Fruit fly (Drosophila melanogaster): ENCODE measurements around the gene yem.
A peak's percentile ranks its signal among the peaks of the same experiment; 100 is the strongest.

The yem gene

DNA sequence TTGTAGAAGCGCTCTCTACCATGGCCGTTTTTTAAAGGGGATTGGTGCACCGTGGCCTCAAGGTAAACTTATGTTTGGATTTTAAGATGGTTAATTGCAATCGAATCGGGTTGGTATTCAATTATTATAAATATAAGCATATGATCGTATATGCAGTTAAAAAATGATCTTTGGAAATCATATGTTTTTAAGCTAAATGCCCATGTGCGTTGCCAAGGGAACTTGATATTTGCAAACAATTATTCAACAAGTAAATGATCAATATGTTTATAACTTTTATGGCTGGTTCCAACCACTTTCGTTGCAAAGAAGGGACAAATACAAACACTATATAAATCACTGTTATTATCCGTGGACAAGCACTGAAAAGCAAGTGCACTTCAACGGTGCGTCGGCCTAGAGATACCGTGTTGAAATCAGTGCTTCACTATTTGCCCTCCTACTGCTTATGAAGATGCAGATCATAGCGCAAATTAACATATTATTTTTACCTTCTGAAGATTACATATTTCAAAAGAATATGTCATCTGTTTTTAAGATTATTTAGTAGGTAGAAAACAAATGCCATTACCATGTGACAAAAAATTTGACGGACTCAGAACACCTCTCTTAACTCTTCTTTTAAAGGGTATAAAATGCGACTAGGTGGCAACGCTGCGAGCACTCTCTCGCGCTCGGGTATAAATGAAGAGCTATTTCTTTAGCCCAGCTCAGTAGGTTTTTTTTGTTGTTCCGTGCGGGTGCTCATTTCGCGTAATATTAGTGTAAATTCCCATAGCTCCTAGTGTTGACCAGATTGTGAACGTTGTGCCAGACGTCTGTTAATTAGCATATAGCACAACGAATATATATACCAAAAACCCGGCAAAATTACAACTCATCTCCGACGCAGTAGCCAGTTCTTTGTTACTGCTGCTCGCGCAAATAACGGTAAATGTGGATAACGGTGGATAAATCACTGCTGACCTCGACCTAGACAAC lies 35.0 kb upstream of the yem start, which contains the start of gene rdog (continued):
- TF ChIP-seq CG31388 (GFP tag; optimal IDR thresholded peaks at IDR 0.05) (peak; percentile 65), stwl (tag; optimal IDR thresholded peaks at IDR 0.05) (peak; percentile 48), yki (optimal IDR thresholded peaks at IDR 0.05) (peak; percentile 5), MTF-1 (GFP tag; optimal IDR thresholded peaks at IDR 0.05; ENCODE audit: borderline replicate concordance) (no peak), H2.0 (GFP tag; IDR thresholded peaks at IDR 0.05) (peak; percentile 36; the same call in 1 of the 2 replicates), CG2712 (tag; optimal IDR thresholded peaks at IDR 0.05) (no peak), CG34224 (GFP tag; IDR thresholded peaks at IDR 0.05; ENCODE audit: partially characterized antibody) (peak; percentile 42; the same call in 1 of the 3 replicates), slp2 (GFP tag; optimal IDR thresholded peaks at IDR 0.05) (peak; percentile 70), crc (GFP tag; optimal IDR thresholded peaks at IDR 0.05) (peak; percentile 58), ftz-f1 (GFP tag; optimal IDR thresholded peaks at IDR 0.05) (peak; percentile 15), toy (GFP tag; IDR thresholded peaks at IDR 0.05) (no peak), crol (GFP tag; IDR thresholded peaks at IDR 0.05) (no peak), Stat92E (GFP tag; optimal IDR thresholded peaks at IDR 0.05) (peak in 1 of 3 experiments; percentile 89), ac (GFP tag; optimal IDR thresholded peaks at IDR 0.05) (peak; percentile 66), Rfx (GFP tag; IDR thresholded peaks at IDR 0.05) (peak; percentile 74), CG10274 (GFP tag; optimal IDR thresholded peaks at IDR 0.05) (peak; percentile 46), tio (GFP tag; optimal IDR thresholded peaks at IDR 0.05) (peak; percentile 38), CG15479 (GFP tag; optimal IDR thresholded peaks at IDR 0.05) (peak; percentile 13), CG14050 (GFP tag; IDR thresholded peaks at IDR 0.05) (peak; percentile 41; the same call in 1 of the 3 replicates), Atf3 (GFP tag; optimal IDR thresholded peaks at IDR 0.05) (peak; percentile 72), ro (GFP tag; IDR thresholded peaks at IDR 0.05) (no peak), CG13894 (tag; optimal IDR thresholded peaks at IDR 0.05) (peak; percentile 89), CG11093 (GFP tag; IDR thresholded peaks at IDR 0.05) (0 out of 3 replicates have a peak, but pooled peaks have one; percentile 43), Dip3 (GFP tag; optimal IDR thresholded peaks at IDR 0.05) (peak; percentile 80), Adf1 (GFP tag; IDR thresholded peaks at IDR 0.05) (0 out of 2 replicates have a peak, but pooled peaks have one; percentile 40), CG2889 (GFP tag; IDR thresholded peaks at IDR 0.05) (no peak), tap (tag; optimal IDR thresholded peaks at IDR 0.05) (peak; percentile 73), run (tag; optimal IDR thresholded peaks at IDR 0.05) (peak; percentile 39), CG8924 (tag; optimal IDR thresholded peaks at IDR 0.05) (peak; percentile 79), CG12236 (GFP tag; optimal IDR thresholded peaks at IDR 0.05) (peak; percentile 68), dysf (GFP tag; IDR thresholded peaks at IDR 0.05) (peak; percentile 77), HHEX (GFP tag; optimal IDR thresholded peaks at IDR 0.05) (peak; percentile 75), CG9876 (GFP tag; optimal IDR thresholded peaks at IDR 0.05) (peak; percentile 53), jing (GFP tag; optimal IDR thresholded peaks at IDR 0.05) (no peak), HmgD (GFP tag; optimal IDR thresholded peaks at IDR 0.05) (peak; percentile 46), CG2120 (GFP tag; optimal IDR thresholded peaks at IDR 0.05) (peak; percentile 88), sens (GFP tag) (peak; percentile 98), esg (GFP tag; conservative IDR thresholded peaks at IDR 0.05) (peak; percentile 43; the same call in 1 of the 2 replicates), trh (GFP tag; optimal IDR thresholded peaks at IDR 0.05) (no peak), Hr78 (GFP tag; optimal IDR thresholded peaks at IDR 0.05) (no peak), Abd-B (GFP tag; optimal IDR thresholded peaks at IDR 0.05) (peak; percentile 88), CG10959 (GFP tag; IDR thresholded peaks at IDR 0.05) (no peak), CG1792 (GFP tag; optimal IDR thresholded peaks at IDR 0.05) (peak; percentile 61), Bgb (GFP tag; IDR thresholded peaks at IDR 0.05; ENCODE audit: partially characterized antibody) (peak; percentile 12; the same call in 1 of the 2 replicates), gro (GFP tag; optimal IDR thresholded peaks at IDR 0.05) (peak; percentile 90), sqz (GFP tag; optimal IDR thresholded peaks at IDR 0.05) (peak; percentile 38), CG9609 (GFP tag; optimal IDR thresholded peaks at IDR 0.05) (peak; percentile 75), E2f2 (GFP tag; IDR thresholded peaks at IDR 0.05) (peak; percentile 43; the same call in 1 of the 2 replicates)

Measured in whole organism, embryonic.